Fruit fly (Drosophila melanogaster): ENCODE data around the gene emei.

Gene emei

DNA sequence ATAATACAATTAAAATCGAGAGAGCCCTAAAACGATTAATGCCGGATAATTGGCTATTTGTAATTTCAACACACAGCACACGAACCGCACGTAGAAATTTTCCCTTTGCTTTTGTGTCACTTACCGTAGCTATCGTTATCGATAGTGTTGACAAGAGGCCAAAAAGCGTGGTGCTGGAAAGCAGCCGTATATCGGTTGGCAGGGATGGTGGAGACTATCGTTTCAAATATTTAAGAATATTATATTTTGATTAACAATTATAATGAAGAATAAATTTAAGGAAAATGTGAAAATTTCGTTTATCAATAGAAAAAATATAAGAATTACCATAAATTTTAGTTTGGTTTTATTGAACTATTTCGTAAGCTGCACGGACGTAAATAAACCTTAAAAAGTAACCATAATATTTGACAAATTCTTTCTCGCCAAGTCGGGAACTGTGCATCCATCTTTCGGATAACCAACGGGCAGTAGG is 16.4 kb upstream of the emei start, which contains the start of gene JIL-1 (continued):
- TF ChIP-seq Hr39 (optimal IDR thresholded peaks at IDR 0.05) (no peak), CG2712 (tag; optimal IDR thresholded peaks at IDR 0.05) (peak; percentile 44), CG11504 (tag; optimal IDR thresholded peaks at IDR 0.05) (peak; percentile 61), ash1 (GFP tag; optimal IDR thresholded peaks at IDR 0.05) (no peak), CG12104 (GFP tag; optimal IDR thresholded peaks at IDR 0.05) (no peak), CG4854 (GFP tag; optimal IDR thresholded peaks at IDR 0.05) (peak; percentile 48), nerfin-2 (GFP tag; IDR thresholded peaks at IDR 0.05; ENCODE audit: partially characterized antibody) (peak; percentile 80), NC2α (GFP tag; optimal IDR thresholded peaks at IDR 0.05) (no peak), CG7839 (tag; optimal IDR thresholded peaks at IDR 0.05) (peak; percentile 79), gem (tag; optimal IDR thresholded peaks at IDR 0.05) (peak; percentile 59), CG30403 (GFP tag; optimal IDR thresholded peaks at IDR 0.05) (peak; percentile 77), croc (GFP tag; conservative IDR thresholded peaks at IDR 0.05) (peak; percentile 54; the same call in 2 of the 3 replicates), CG5180 (GFP tag; optimal IDR thresholded peaks at IDR 0.05) (no peak), chif (GFP tag; optimal IDR thresholded peaks at IDR 0.05) (peak; percentile 2 to 20), Blimp-1 (GFP tag; optimal IDR thresholded peaks at IDR 0.05) (peak; percentile 39), CG2199 (GFP tag; IDR thresholded peaks at IDR 0.05) (0 out of 3 replicates have a peak, but pooled peaks have one; percentile 26), H2.0 (GFP tag; IDR thresholded peaks at IDR 0.05) (peak; percentile 67), ci (GFP tag; IDR thresholded peaks at IDR 0.05) (peak; percentile 78), CG43689 (GFP tag; IDR thresholded peaks at IDR 0.05) (0 out of 2 replicates have a peak, but pooled peaks have one; percentile 31), Ssrp (tag; optimal IDR thresholded peaks at IDR 0.05) (peak; percentile 38), CG15479 (GFP tag; optimal IDR thresholded peaks at IDR 0.05) (no peak), H15 (GFP tag; IDR thresholded peaks at IDR 0.05) (peak; percentile 24; the same call in 1 of the 3 replicates), CG31224 (GFP tag; IDR thresholded peaks at IDR 0.05) (peak; percentile 65), jigr1 (GFP tag; IDR thresholded peaks at IDR 0.05) (no peak), jumu (GFP tag; optimal IDR thresholded peaks at IDR 0.05) (peak; percentile 35), sob (GFP tag; IDR thresholded peaks at IDR 0.05) (peak; percentile 93), jing (GFP tag; optimal IDR thresholded peaks at IDR 0.05) (no peak), sd (tag; optimal IDR thresholded peaks at IDR 0.05) (no peak), Hey (tag; optimal IDR thresholded peaks at IDR 0.05) (no peak), CG2889 (GFP tag; IDR thresholded peaks at IDR 0.05) (peak; percentile 63), CG1832 (GFP tag; optimal IDR thresholded peaks at IDR 0.05) (no peak), tio (GFP tag; optimal IDR thresholded peaks at IDR 0.05) (no peak), NfI (GFP tag; optimal IDR thresholded peaks at IDR 0.05) (peak; percentile 72), dati (GFP tag; IDR thresholded peaks at IDR 0.05) (peak; percentile 47; the same call in 1 of the 2 replicates), cwo (GFP tag; optimal IDR thresholded peaks at IDR 0.05) (peak; percentile 17), fd102C (GFP tag; optimal IDR thresholded peaks at IDR 0.05) (no peak), tx (GFP tag; optimal IDR thresholded peaks at IDR 0.05) (peak; percentile 6), CG30431 (GFP tag; optimal IDR thresholded peaks at IDR 0.05) (no peak), p53 (GFP tag; optimal IDR thresholded peaks at IDR 0.05) (no peak), Dad (GFP tag; optimal IDR thresholded peaks at IDR 0.05) (peak; percentile 69), CHES-1-like (GFP tag; optimal IDR thresholded peaks at IDR 0.05) (no peak), chn (GFP tag; optimal IDR thresholded peaks at IDR 0.05) (peak; percentile 50), klu (GFP tag; IDR thresholded peaks at IDR 0.05) (no peak), Side (GFP tag; optimal IDR thresholded peaks at IDR 0.05) (no peak), CG3407 (GFP tag; optimal IDR thresholded peaks at IDR 0.05) (peak; percentile 46), B-H2 (GFP tag; optimal IDR thresholded peaks at IDR 0.05) (peak; percentile 86), CG13424 (tag; optimal IDR thresholded peaks at IDR 0.05) (peak; percentile 35), bcd (GFP tag; optimal IDR thresholded peaks at IDR 0.05) (peak; percentile 71), CG32767 (GFP tag; IDR thresholded peaks at IDR 0.05) (0 out of 2 replicates have a peak, but pooled peaks have one; percentile 29), ab (GFP tag; optimal IDR thresholded peaks at IDR 0.05) (no peak), HLH3B (GFP tag; IDR thresholded peaks at IDR 0.05) (peak; percentile 35; the same call in 1 of the 2 replicates)
